Worm (Caenorhabditis elegans): ENCODE measurements around the gene hosl-1.

- TF ChIP-seq drap-1 (GFP tag; optimal IDR thresholded peaks at IDR 0.05), result no peak
- no peak for TF ChIP-seq ces-1 (GFP tag; optimal IDR thresholded peaks at IDR 0.05)
- TF ChIP-seq ham-2 (GFP tag; optimal IDR thresholded peaks at IDR 0.05), result no peak
- no peak for TF ChIP-seq nhr-12 (tag; optimal IDR thresholded peaks at IDR 0.05)
- no peak for TF ChIP-seq lin-13 (tag; optimal IDR thresholded peaks at IDR 0.05)
- no peak for TF ChIP-seq sem-2 (GFP tag; optimal IDR thresholded peaks at IDR 0.05)
- no peak for TF ChIP-seq nhr-2 (tag; optimal IDR thresholded peaks at IDR 0.05)
- no peak for TF ChIP-seq unc-62 (GFP tag; optimal IDR thresholded peaks at IDR 0.05)
These were observed 23.5 kb downstream of the hosl-1 start, which contains the start of gene nhr-45 for ce11 chrX:4660268-4660880.
